Worm (Caenorhabditis elegans) whole organism, L1 larva: ENCODE results near the gene dop-3.

Source experiments
- aly-2 ChIP-seq: fragments of 150-350 bp; optimal IDR thresholded peaks from 2 replicates; lab custom pipeline; 2014; ENCODE audit warnings: missing biosample characterization, missing genetic modification characterization
- ama-1 ChIP-seq: fragments of 150-350 bp; optimal IDR thresholded peaks from 2 replicates; lab custom pipeline; 2014
- ets-5 ChIP-seq: fragments of 200-800 bp; sonication (Bioruptor generic); IDR thresholded peaks from 2 replicates; pipeline ENCODE4 v1.3.6; 2022; ENCODE audit warnings: missing genetic modification characterization, missing compliant biosample characterization
- lin-13 ChIP-seq: fragments of 150-350 bp; optimal IDR thresholded peaks from 2 replicates; lab custom pipeline; 2014; ENCODE audit warnings: missing biosample characterization, missing genetic modification reagents, missing genetic modification characterization
- pqm-1 ChIP-seq: sonication (generic microtip); optimal IDR thresholded peaks from 3 replicates; lab custom pipeline; 2017; ENCODE audit warnings: missing biosample characterization, missing genetic modification characterization
- snpc-4 ChIP-seq: fragments of 150-350 bp; optimal IDR thresholded peaks from 2 replicates; lab custom pipeline; 2014; ENCODE audit warnings: missing biosample characterization, missing genetic modification characterization

ce11 chrX:6551073-6551652 is 18.4 kb downstream of the dop-3 start:
- TF ChIP-seq ama-1 (lab: Kevin White, UChicago) (no peak), snpc-4 (no peak), lin-13 (GFP tag; lab: Kevin White, UChicago) (no peak), aly-2 (tag; lab: Kevin White, UChicago) (no peak), pqm-1 (tag; lab: Kevin White, UChicago) (no peak), ets-5 (no peak)
